Fruit fly (Drosophila melanogaster) whole organism, adult: ENCODE measurements around the gene Npc2c.

Experiments
- CG14711 ChIP-seq: fragments of 200-800 bp; sonication (Bioruptor generic); optimal IDR thresholded peaks from 2 replicates; lab custom pipeline; 2018; ENCODE audit warnings: missing biosample characterization, mild to moderate bottlenecking, missing genetic modification characterization, moderate library complexity
- Hr96 ChIP-seq: fragments of 200-800 bp; sonication (Bioruptor generic); optimal IDR thresholded peaks from 2 replicates; lab custom pipeline; 2016; ENCODE audit warnings: missing biosample characterization, missing genetic modification characterization

DNA sequence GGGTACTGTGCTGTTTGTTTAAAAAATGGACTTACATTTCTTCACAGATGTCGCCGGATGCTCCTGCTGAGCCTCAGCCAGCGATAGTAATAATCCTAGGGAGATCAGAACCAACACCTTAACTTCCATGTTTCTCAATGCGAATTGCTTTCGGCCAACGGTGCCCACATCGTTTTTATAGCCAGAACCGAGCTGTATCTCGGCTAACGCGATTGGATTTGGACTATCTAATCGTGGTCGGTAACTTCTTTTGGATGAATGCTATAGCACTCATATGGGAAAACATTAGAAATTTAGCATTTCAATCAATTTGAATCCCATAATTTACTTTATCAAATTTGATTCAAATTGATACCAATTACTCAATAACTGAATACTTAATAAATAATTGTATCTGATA lies 4.1 kb upstream of the Npc2c start, which contains the start of gene Npc2d:
- no peak for TF ChIP-seq CG14711 (tag; lab: Kevin White, UChicago)
- no peak for TF ChIP-seq Hr96 (GFP tag; lab: Kevin White, UChicago)
